Fruit fly (Drosophila melanogaster) whole organism, prepupa: Measurements from ENCODE around the gene CG8141.

Experiments used
- Blimp-1 ChIP-seq: fragments of 200-800 bp; sonication (Bioruptor generic); optimal IDR thresholded peaks from 3 replicates; lab custom pipeline; 2017; ENCODE audit warnings: missing biosample characterization, missing genetic modification characterization, mild to moderate bottlenecking, moderate library complexity, missing genetic modification reagents
- CG1621 ChIP-seq: fragments of 200-800 bp; sonication (Bioruptor generic); optimal IDR thresholded peaks from 3 replicates; lab custom pipeline; 2018; ENCODE audit warnings: missing biosample characterization, mild to moderate bottlenecking, missing genetic modification characterization
- CG6808 ChIP-seq: fragments of 200-800 bp; sonication (Bioruptor generic); optimal IDR thresholded peaks from 3 replicates; lab custom pipeline; 2017; ENCODE audit warnings: missing biosample characterization, missing genetic modification characterization, mild to moderate bottlenecking, moderate library complexity, missing genetic modification reagents
- CG9139 ChIP-seq: fragments of 200-800 bp; sonication (Bioruptor generic); optimal IDR thresholded peaks from 3 replicates; lab custom pipeline; 2017; ENCODE audit warnings: missing biosample characterization, mild to moderate bottlenecking, missing genetic modification characterization
- Gug ChIP-seq: fragments of 200-800 bp; sonication (Bioruptor generic); IDR thresholded peaks from 2 replicates; pipeline ENCODE4 v1.3.6; 2022; ENCODE audit warnings: missing biosample characterization, missing genetic modification characterization
- cyc ChIP-seq: fragments of 200-800 bp; sonication (Bioruptor generic); optimal IDR thresholded peaks from 3 replicates; lab custom pipeline; 2016; ENCODE audit warnings: missing biosample characterization, missing genetic modification characterization
- eg ChIP-seq: fragments of 200-800 bp; sonication (Bioruptor generic); IDR thresholded peaks from 3 replicates; pipeline ENCODE4 v1.3.6; 2022; ENCODE audit warnings: missing biosample characterization, missing genetic modification characterization

dm6 chr3R:13186396-13186795 lies 5.0 kb upstream of the CG8141 start, which contains the start of gene CG8508:
- TF ChIP-seq CG9139 (no peak), CG1621 (tag; lab: Kevin White, UChicago) (no peak), Gug (GFP tag; lab: Robert Waterston, UW) (no peak), Blimp-1 (no peak), eg (GFP tag; lab: Robert Waterston, UW) (no peak), CG6808 (GFP tag; lab: Kevin White, UChicago) (no peak), cyc (no peak)
